Worm (Caenorhabditis elegans) whole organism, L1 larva: ENCODE results near the gene M151.1.

Experiments
- nhr-90 ChIP-seq: sonication (generic microtip); optimal IDR thresholded peaks from 2 replicates; lab custom pipeline; 2016; ENCODE audit warnings: mild to moderate bottlenecking, missing genetic modification characterization, missing compliant biosample characterization; ENCODE audit not compliant: poor library complexity
- sox-4 ChIP-seq: sonication (generic microtip); optimal IDR thresholded peaks from 2 replicates; lab custom pipeline; 2016; ENCODE audit warnings: missing genetic modification characterization, missing compliant biosample characterization

ce11 chrII:3665181-3665580 lies 23.9 kb downstream of the M151.1 start:
- no peak for TF ChIP-seq nhr-90 (tag; lab: Kevin White, UChicago)
- TF ChIP-seq sox-4, result no peak
